Fruit fly (Drosophila melanogaster) whole organism, wandering third instar larva: ENCODE measurements around the gene CG7840.
A peak's percentile ranks its signal among the peaks of the same experiment; 100 is the strongest.

Experiments
- Abd-B ChIP-seq: fragments of >200 bp; optimal IDR thresholded peaks from 2 replicates; lab custom pipeline; 2017; ENCODE audit warnings: missing biosample characterization, missing genetic modification characterization
- CG9705 ChIP-seq: fragments of 200-800 bp; sonication (Bioruptor generic); optimal IDR thresholded peaks from 2 replicates; lab custom pipeline; 2018; ENCODE audit warnings: missing biosample characterization, mild to moderate bottlenecking, missing genetic modification characterization
- Dfd ChIP-seq: fragments of >200 bp; optimal IDR thresholded peaks from 2 replicates; lab custom pipeline; 2017; ENCODE audit warnings: missing biosample characterization, missing genetic modification characterization
- Dif ChIP-seq: fragments of 200-275, 200-300 bp; sonication (Bioruptor generic); optimal IDR thresholded peaks from 2 replicates; lab custom pipeline; 2018; ENCODE audit warnings: missing biosample characterization, missing genetic modification characterization; ENCODE audit not compliant: partially characterized antibody
- GATAd ChIP-seq: sonication (Bioruptor generic); optimal IDR thresholded peaks from 2 replicates; lab custom pipeline; 2016; ENCODE audit warnings: missing biosample characterization, missing genetic modification characterization
- HLH106 ChIP-seq: fragments of 200-800 bp; optimal IDR thresholded peaks from 3 replicates; lab custom pipeline; 2019; ENCODE audit warnings: missing biosample characterization, mild to moderate bottlenecking, missing genetic modification characterization, moderate library complexity
- Hnf4 ChIP-seq: fragments of 200-800 bp; sonication (Bioruptor generic); optimal IDR thresholded peaks from 2 replicates; lab custom pipeline; 2016; ENCODE audit warnings: missing biosample characterization, mild to moderate bottlenecking, missing genetic modification characterization
- Hr83 ChIP-seq: fragments of 200-300 bp; sonication (Bioruptor generic); optimal IDR thresholded peaks from 2 replicates; lab custom pipeline; 2016; ENCODE audit warnings: missing biosample characterization, mild to moderate bottlenecking, missing genetic modification characterization, moderate library complexity; ENCODE audit not compliant: poor library complexity, severe bottlenecking
- Jra ChIP-seq: sonication (Bioruptor generic); optimal IDR thresholded peaks from 2 replicates; lab custom pipeline; 2016; ENCODE audit warnings: missing biosample characterization, missing genetic modification characterization
- Myc ChIP-seq: fragments of >200 bp; optimal IDR thresholded peaks from 2 replicates; lab custom pipeline; 2017
- N ChIP-seq: fragments of >200 bp; optimal IDR thresholded peaks from 2 replicates; lab custom pipeline; 2018; ENCODE audit warnings: missing biosample characterization, missing external identifiers, missing genetic modification characterization
- Rel ChIP-seq, 2 experiments: fragments of 200-800 bp; sonication (Bioruptor generic) in 1 of 2; optimal IDR thresholded peaks; 2 replicates in 1 of 2; 3 replicates in 1 of 2; lab custom pipeline; 2016 to 2019; ENCODE audit warnings: mild to moderate bottlenecking in 2 of 2, missing biosample characterization in 2 of 2, missing genetic modification characterization in 2 of 2, moderate library complexity in 1 of 2
- Sp1 ChIP-seq: fragments of 200-800 bp; sonication (Bioruptor generic); optimal IDR thresholded peaks from 3 replicates; lab custom pipeline; 2019; ENCODE audit warnings: missing biosample characterization, mild to moderate bottlenecking, missing genetic modification characterization, moderate library complexity
- Vsx2 ChIP-seq: fragments of 200-300, 225-300 bp; sonication (Bioruptor generic); optimal IDR thresholded peaks from 2 replicates; lab custom pipeline; 2018; ENCODE audit warnings: missing biosample characterization, missing genetic modification characterization; ENCODE audit not compliant: partially characterized antibody
- br ChIP-seq: fragments of 200-800 bp; sonication (Bioruptor generic); optimal IDR thresholded peaks from 2 replicates; lab custom pipeline; 2016; ENCODE audit warnings: missing biosample characterization, missing genetic modification characterization
- dl ChIP-seq, 2 experiments: fragments of 175-275, 200-275 bp in 1 of 2; fragments of 200-275 bp in 1 of 2; sonication (Bioruptor generic); optimal IDR thresholded peaks; lab custom pipeline; 2018; ENCODE audit warnings: mild to moderate bottlenecking in 2 of 2, missing biosample characterization in 2 of 2, missing genetic modification characterization in 2 of 2, moderate library complexity in 2 of 2; ENCODE audit not compliant: partially characterized antibody in 2 of 2, insufficient read depth in 1 of 2
- dmrt93B ChIP-seq: fragments of 200-800 bp; sonication (Bioruptor generic); optimal IDR thresholded peaks from 2 replicates; lab custom pipeline; 2018; ENCODE audit warnings: missing biosample characterization, mild to moderate bottlenecking, missing genetic modification characterization
- dsf ChIP-seq: sonication (Bioruptor generic); optimal IDR thresholded peaks from 2 replicates; lab custom pipeline; 2016; ENCODE audit warnings: missing biosample characterization, missing genetic modification characterization, borderline replicate concordance
- ey ChIP-seq: fragments of 200-800 bp; sonication (Bioruptor generic); optimal IDR thresholded peaks from 2 replicates; lab custom pipeline; 2016; ENCODE audit warnings: missing biosample characterization, missing genetic modification characterization
- foxo ChIP-seq, 2 experiments: fragments of 200-800 bp; sonication (Bioruptor generic); optimal IDR thresholded peaks; 2 replicates in 1 of 2; 3 replicates in 1 of 2; lab custom pipeline; 2016 to 2017; ENCODE audit warnings: missing biosample characterization in 2 of 2, missing genetic modification characterization in 2 of 2
- h ChIP-seq: fragments of 200-800 bp; sonication (Bioruptor generic); optimal IDR thresholded peaks from 3 replicates; lab custom pipeline; 2016; ENCODE audit warnings: missing biosample characterization, mild to moderate bottlenecking, missing genetic modification characterization
- jim ChIP-seq: fragments of 175-275, 200-325 bp; sonication (Bioruptor generic); optimal IDR thresholded peaks from 2 replicates; lab custom pipeline; 2016; ENCODE audit warnings: missing biosample characterization, mild to moderate bottlenecking, missing genetic modification characterization
- lola ChIP-seq: fragments of >200 bp; optimal IDR thresholded peaks from 2 replicates; lab custom pipeline; 2017; ENCODE audit warnings: missing biosample characterization, missing genetic modification characterization
- psq ChIP-seq: fragments of 200-800 bp; sonication (Bioruptor generic); optimal IDR thresholded peaks from 3 replicates; lab custom pipeline; 2017; ENCODE audit warnings: missing biosample characterization, mild to moderate bottlenecking, missing genetic modification characterization, moderate library complexity
- rgr ChIP-seq: fragments of 200-800 bp; sonication (Bioruptor generic); optimal IDR thresholded peaks from 3 replicates; lab custom pipeline; 2016; ENCODE audit warnings: missing biosample characterization, mild to moderate bottlenecking, missing genetic modification characterization
- sage ChIP-seq: fragments of 200-800 bp; sonication (Bioruptor generic); optimal IDR thresholded peaks from 2 replicates; lab custom pipeline; 2016; ENCODE audit warnings: missing biosample characterization, mild to moderate bottlenecking, missing genetic modification characterization
- sv ChIP-seq: fragments of 200-800 bp; sonication (Bioruptor generic); optimal IDR thresholded peaks from 3 replicates; lab custom pipeline; 2016; ENCODE audit warnings: missing biosample characterization, missing genetic modification characterization
- tai ChIP-seq: sonication (Bioruptor generic); optimal IDR thresholded peaks from 2 replicates; lab custom pipeline; 2016; ENCODE audit warnings: missing biosample characterization, missing genetic modification characterization
- woc ChIP-seq: sonication (Bioruptor generic); optimal IDR thresholded peaks from 2 replicates; lab custom pipeline; 2016; ENCODE audit warnings: missing biosample characterization, mild to moderate bottlenecking, missing genetic modification characterization

The CG7840 gene

DNA sequence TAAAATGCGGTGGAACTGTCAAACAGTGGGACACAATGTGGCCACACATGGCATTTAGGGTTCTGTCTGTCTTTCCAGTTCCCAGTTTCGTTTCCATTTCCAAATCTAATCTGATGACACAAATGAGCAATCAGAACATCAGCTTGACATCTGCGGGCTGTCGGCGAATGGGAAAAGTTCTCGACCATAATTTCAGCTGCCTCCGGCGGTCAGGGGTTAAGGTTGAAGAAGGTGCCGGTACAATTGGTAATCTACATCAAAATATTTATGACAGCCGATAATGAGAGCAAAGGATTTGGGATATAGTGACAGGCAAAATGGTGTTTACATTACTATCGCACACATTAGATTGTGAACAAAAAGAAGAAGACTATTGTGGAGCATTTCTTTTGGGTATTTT, 23.5 kb upstream of the CG7840 start:
- TF ChIP-seq sage (GFP tag; lab: Kevin White, UChicago) (no peak), psq (GFP tag; lab: Kevin White, UChicago) (no peak), Hr83 (GFP tag; lab: Kevin White, UChicago) (no peak), ey (GFP tag; lab: Kevin White, UChicago) (no peak), dmrt93B (GFP tag; lab: Kevin White, UChicago) (no peak), Dif (GFP tag; lab: Kevin White, UChicago) (no peak), sv (GFP tag; lab: Kevin White, UChicago) (no peak), N (GFP tag; lab: Kevin White, UChicago) (no peak), woc (no peak), Myc (lab: Kevin White, UChicago) (no peak), Hnf4 (GFP tag; lab: Kevin White, UChicago) (no peak), Vsx2 (GFP tag; lab: Kevin White, UChicago) (no peak), dsf (GFP tag; lab: Kevin White, UChicago) (no peak), lola (GFP tag; lab: Kevin White, UChicago) (no peak), rgr (GFP tag; lab: Kevin White, UChicago) (no peak), HLH106 (no peak), Dfd (GFP tag; lab: Kevin White, UChicago) (no peak), Sp1 (GFP tag; lab: Kevin White, UChicago) (no peak)
- TF ChIP-seq, all 38 proteins: peak for 0

DNA sequence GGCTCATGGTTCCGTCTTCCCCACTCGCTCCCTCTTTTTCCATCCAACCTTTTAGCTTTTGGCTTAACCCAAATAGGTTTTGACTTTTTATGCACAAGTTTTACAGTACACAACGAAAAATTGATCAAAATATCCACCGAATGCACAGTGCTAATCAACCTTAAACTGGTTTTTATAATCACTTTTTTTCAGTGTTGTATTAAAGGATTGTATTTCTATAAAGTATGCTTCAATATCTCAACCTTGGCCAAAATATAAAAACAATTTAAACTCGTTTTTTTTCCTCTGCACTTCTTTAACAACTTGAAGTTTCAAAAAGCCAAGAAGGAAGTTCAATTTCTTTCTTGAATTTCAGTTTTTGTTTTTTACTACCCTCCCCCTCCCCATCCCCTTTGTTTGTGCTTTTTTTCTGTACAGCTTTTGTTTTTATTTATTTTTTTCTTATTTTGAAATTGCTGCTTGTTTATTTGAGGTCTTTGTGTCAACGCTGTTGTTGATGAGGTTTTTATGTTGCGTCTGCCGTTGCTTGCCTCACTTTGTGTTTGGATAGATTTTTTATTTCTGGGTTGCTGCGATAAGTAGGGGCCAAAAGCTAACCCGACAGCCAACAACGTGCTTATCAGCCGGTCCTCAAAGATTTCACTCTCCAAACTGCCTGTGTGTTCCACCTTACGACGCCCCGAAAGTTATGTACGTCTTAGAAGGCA, 20.3 kb upstream of the CG7840 start:
- no peak for TF ChIP-seq Abd-B (GFP tag; lab: Kevin White, UChicago)
- peak in 1 of 2 experiments; percentile 3 for TF ChIP-seq foxo (GFP tag; optimal IDR thresholded peaks at IDR 0.05; lab: Kevin White, UChicago)
- TF ChIP-seq h (GFP tag; lab: Kevin White, UChicago), result peak; percentile 7

DNA sequence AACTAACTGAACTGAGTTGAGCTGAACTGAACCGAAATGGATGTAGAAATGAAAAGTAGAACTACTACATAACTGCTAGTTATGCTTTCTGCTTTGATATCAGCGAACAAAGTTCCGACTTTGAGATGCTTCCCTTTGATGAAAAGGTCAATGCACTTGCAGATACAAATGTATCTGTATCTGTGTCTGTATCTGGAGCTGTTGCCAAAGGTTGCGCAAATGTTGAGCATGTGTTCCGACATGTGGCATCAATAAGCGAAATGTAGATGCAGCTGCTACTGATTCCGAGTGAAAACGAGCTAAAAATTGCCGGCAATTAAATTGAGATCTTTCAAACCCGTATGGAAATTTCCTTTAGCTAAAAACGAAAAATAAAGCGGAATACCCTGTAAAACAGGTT, 18.8 kb upstream of the CG7840 start:
- TF ChIP-seq psq (GFP tag; lab: Kevin White, UChicago) (no peak), N (GFP tag; lab: Kevin White, UChicago) (no peak), br (GFP tag; lab: Kevin White, UChicago) (no peak), woc (no peak), Abd-B (GFP tag; lab: Kevin White, UChicago) (no peak), Dfd (GFP tag; lab: Kevin White, UChicago) (no peak), Rel (GFP tag; optimal IDR thresholded peaks at IDR 0.05; lab: Kevin White, UChicago) (no peak), Rel (tag; optimal IDR thresholded peaks at IDR 0.05; lab: Kevin White, UChicago) (no peak), Sp1 (GFP tag; lab: Kevin White, UChicago) (no peak), GATAd (no peak), lola (GFP tag; lab: Kevin White, UChicago) (no peak), dl (GFP tag; optimal IDR thresholded peaks at IDR 0.05; lab: Kevin White, UChicago; ENCODE audit: insufficient read depth in 1 of 2, partially characterized antibody in 2 of 2) (no peak), Hr83 (GFP tag; lab: Kevin White, UChicago) (no peak), foxo (GFP tag; optimal IDR thresholded peaks at IDR 0.05; lab: Kevin White, UChicago) (no peak), CG9705 (GFP tag; lab: Kevin White, UChicago) (no peak), dmrt93B (GFP tag; lab: Kevin White, UChicago) (no peak), Vsx2 (GFP tag; lab: Kevin White, UChicago) (no peak)

DNA sequence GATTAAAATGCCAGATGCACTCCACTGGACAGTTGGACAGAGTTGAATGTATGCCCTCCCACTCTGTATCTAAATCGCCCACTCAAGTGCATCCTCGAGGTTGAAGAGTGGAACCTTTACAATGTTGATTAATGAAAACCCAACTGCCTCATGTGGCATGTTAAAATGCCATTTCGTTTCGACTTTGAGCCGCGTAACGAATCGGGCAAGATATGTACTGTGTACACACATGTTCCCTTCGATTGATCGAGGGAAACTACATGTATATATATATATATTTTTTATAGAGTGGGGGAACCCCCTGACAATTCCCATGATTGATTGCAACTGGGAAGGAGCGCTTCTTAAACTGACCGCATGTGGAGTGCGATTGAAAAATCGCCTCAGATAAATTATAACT, 17.3 kb upstream of the CG7840 start:
- TF ChIP-seq h (GFP tag; lab: Kevin White, UChicago) (no peak), N (GFP tag; lab: Kevin White, UChicago) (no peak), tai (GFP tag; lab: Kevin White, UChicago) (no peak), CG9705 (GFP tag; lab: Kevin White, UChicago) (no peak), GATAd (no peak), dl (GFP tag; optimal IDR thresholded peaks at IDR 0.05; lab: Kevin White, UChicago; ENCODE audit: insufficient read depth in 1 of 2, partially characterized antibody in 2 of 2) (no peak), Dif (GFP tag; lab: Kevin White, UChicago) (no peak), Jra (no peak), jim (no peak)
